Worm (Caenorhabditis elegans) whole organism, young adult: ENCODE data around the gene F10E9.1.

Experiments
- B0019.2 ChIP-seq: fragments of 200-800 bp; sonication (Bioruptor generic); conservative IDR thresholded peaks from 2 replicates; pipeline ENCODE4 v1.3.6; 2022; ENCODE audit warnings: missing genetic modification reagents, missing genetic modification characterization, missing compliant biosample characterization
- B0261.1 ChIP-seq: sonication (generic microtip); optimal IDR thresholded peaks from 2 replicates; lab custom pipeline; 2016; ENCODE audit warnings: mild to moderate bottlenecking, missing genetic modification characterization, moderate library complexity, missing compliant biosample characterization
- D2030.7 ChIP-seq: fragments of 200-800 bp; sonication (Bioruptor generic); IDR thresholded peaks from 2 replicates; pipeline ENCODE4 v1.3.6; 2022; ENCODE audit warnings: missing genetic modification reagents, missing genetic modification characterization, missing compliant biosample characterization
- F33H1.4 ChIP-seq: fragments of 200-800 bp; sonication (Bioruptor generic); IDR thresholded peaks from 2 replicates; pipeline ENCODE4 v1.3.6; 2022; ENCODE audit warnings: missing genetic modification reagents, missing genetic modification characterization, missing compliant biosample characterization
- F57A8.1 ChIP-seq: fragments of 200-800 bp; sonication (Bioruptor generic); optimal IDR thresholded peaks from 2 replicates; lab custom pipeline; 2018; ENCODE audit warnings: mild to moderate bottlenecking, missing genetic modification characterization, moderate library complexity, missing compliant biosample characterization
- F57C9.4 ChIP-seq: sonication (generic microtip); optimal IDR thresholded peaks from 2 replicates; lab custom pipeline; 2017; ENCODE audit warnings: mild to moderate bottlenecking, missing genetic modification characterization, missing compliant biosample characterization
- K12H6.12 ChIP-seq: fragments of 200-800 bp; sonication (Bioruptor generic); optimal IDR thresholded peaks from 2 replicates; lab custom pipeline; 2018; ENCODE audit warnings: mild to moderate bottlenecking, missing genetic modification characterization, missing compliant biosample characterization
- Y53F4B.3 ChIP-seq: fragments of 200-800 bp; sonication (Bioruptor generic); IDR thresholded peaks from 2 replicates; pipeline ENCODE4 v1.3.6; 2022; ENCODE audit warnings: missing genetic modification reagents, missing genetic modification characterization, missing compliant biosample characterization
- ZK185.1 ChIP-seq: sonication (generic microtip); optimal IDR thresholded peaks from 2 replicates; lab custom pipeline; 2016; ENCODE audit warnings: mild to moderate bottlenecking, missing genetic modification characterization, missing compliant biosample characterization; ENCODE audit not compliant: poor library complexity, severe bottlenecking
- ama-1 ChIP-seq, 3 experiments: fragments of 150-350 bp in 1 of 3; sonication (generic microtip) in 2 of 3; optimal IDR thresholded peaks; 2 replicates each; lab custom pipeline; 2014 to 2018; ENCODE audit warnings: missing biosample characterization in 2 of 3, missing genetic modification characterization in 2 of 3, missing genetic modification reagents in 2 of 3
- atf-7 ChIP-seq: sonication (generic microtip); optimal IDR thresholded peaks from 2 replicates; lab custom pipeline; 2017; ENCODE audit warnings: mild to moderate bottlenecking, missing genetic modification characterization, missing compliant biosample characterization
- ceh-100 ChIP-seq: fragments of 200-800 bp; sonication (Bioruptor generic); IDR thresholded peaks from 2 replicates; pipeline ENCODE4 v1.3.6; 2022; ENCODE audit warnings: missing genetic modification reagents, missing genetic modification characterization, missing compliant biosample characterization
- ceh-27 ChIP-seq: fragments of 200-800 bp; sonication (Bioruptor generic); optimal IDR thresholded peaks from 2 replicates; lab custom pipeline; 2018; ENCODE audit warnings: mild to moderate bottlenecking, missing genetic modification characterization, moderate library complexity, missing compliant biosample characterization
- ceh-91 ChIP-seq: fragments of 200-800 bp; sonication (Bioruptor generic); IDR thresholded peaks from 2 replicates; pipeline ENCODE4 v1.3.6; 2022; ENCODE audit warnings: missing genetic modification reagents, missing genetic modification characterization, missing compliant biosample characterization
- chd-7 ChIP-seq: sonication (generic microtip); optimal IDR thresholded peaks from 2 replicates; lab custom pipeline; 2016; ENCODE audit warnings: mild to moderate bottlenecking, missing genetic modification characterization, moderate library complexity, missing compliant biosample characterization
- dpl-1 ChIP-seq: fragments of 150-350 bp; optimal IDR thresholded peaks from 2 replicates; lab custom pipeline; 2014; ENCODE audit warnings: missing biosample characterization, missing genetic modification reagents, missing genetic modification characterization
- efl-1 ChIP-seq: fragments of 150-350 bp; optimal IDR thresholded peaks from 2 replicates; lab custom pipeline; 2014; ENCODE audit warnings: missing biosample characterization, missing genetic modification reagents, missing genetic modification characterization
- egl-44 ChIP-seq: fragments of 200-800 bp; sonication (Bioruptor generic); IDR thresholded peaks from 2 replicates; pipeline ENCODE4 v1.3.6; 2022; ENCODE audit warnings: missing genetic modification reagents, missing genetic modification characterization, missing compliant biosample characterization
- egrh-3 ChIP-seq: fragments of 200-800 bp; sonication (Bioruptor generic); IDR thresholded peaks from 2 replicates; pipeline ENCODE4 v1.3.6; 2022; ENCODE audit warnings: missing genetic modification reagents, missing genetic modification characterization, missing compliant biosample characterization
- ets-4 ChIP-seq: fragments of 200-800 bp; sonication (Bioruptor generic); optimal IDR thresholded peaks from 2 replicates; lab custom pipeline; 2018; ENCODE audit warnings: mild to moderate bottlenecking, missing genetic modification characterization, missing compliant biosample characterization
- hlh-26 ChIP-seq: fragments of 200-800 bp; sonication (Bioruptor generic); conservative IDR thresholded peaks from 2 replicates; pipeline ENCODE4 v1.3.6; 2022; ENCODE audit warnings: missing genetic modification reagents, missing genetic modification characterization, missing compliant biosample characterization
- hrde-1 ChIP-seq: sonication (generic microtip); optimal IDR thresholded peaks from 2 replicates; lab custom pipeline; 2016; ENCODE audit warnings: missing genetic modification characterization, mild to moderate bottlenecking, missing compliant biosample characterization, moderate library complexity, missing genotype, missing genetic modification reagents, borderline replicate concordance
- hsf-1 ChIP-seq: fragments of 200-800 bp; sonication (Bioruptor generic); IDR thresholded peaks from 2 replicates; pipeline ENCODE4 v1.3.6; 2022; ENCODE audit warnings: missing genetic modification reagents, missing genetic modification characterization, missing compliant biosample characterization
- lin-35 ChIP-seq, 3 experiments: fragments of 150-350 bp in 2 of 3; sonication (generic microtip) in 1 of 3; optimal IDR thresholded peaks; 2 replicates each; lab custom pipeline; 2014 to 2018; ENCODE audit warnings: missing biosample characterization in 3 of 3, missing genetic modification characterization in 3 of 3, missing genetic modification reagents in 3 of 3
- lin-40 ChIP-seq: sonication (generic microtip); optimal IDR thresholded peaks from 2 replicates; lab custom pipeline; 2016; ENCODE audit warnings: missing genetic modification characterization, mild to moderate bottlenecking, missing compliant biosample characterization, missing genotype, missing genetic modification reagents
- lin-54 ChIP-seq: fragments of 200-800 bp; sonication (Bioruptor generic); optimal IDR thresholded peaks from 2 replicates; lab custom pipeline; 2018; ENCODE audit warnings: mild to moderate bottlenecking, missing genetic modification characterization, missing compliant biosample characterization
- lsl-1 ChIP-seq: fragments of 200-800 bp; sonication (Bioruptor generic); optimal IDR thresholded peaks from 2 replicates; lab custom pipeline; 2018; ENCODE audit warnings: mild to moderate bottlenecking, missing genetic modification characterization, moderate library complexity, missing compliant biosample characterization
- madf-10 ChIP-seq: sonication (generic microtip); optimal IDR thresholded peaks from 2 replicates; lab custom pipeline; 2016; ENCODE audit warnings: mild to moderate bottlenecking, missing genetic modification characterization, missing compliant biosample characterization
- madf-3 ChIP-seq: fragments of 200-800 bp; sonication (Bioruptor generic); IDR thresholded peaks from 2 replicates; pipeline ENCODE4 v1.3.6; 2022; ENCODE audit warnings: missing genetic modification reagents, missing genetic modification characterization, missing compliant biosample characterization
- madf-6 ChIP-seq: fragments of 200-800 bp; sonication (Bioruptor generic); IDR thresholded peaks from 2 replicates; pipeline ENCODE4 v1.3.6; 2022; ENCODE audit warnings: missing genetic modification reagents, missing genetic modification characterization, missing compliant biosample characterization
- madf-8 ChIP-seq: fragments of 200-800 bp; sonication (Bioruptor generic); conservative IDR thresholded peaks from 2 replicates; pipeline ENCODE4 v1.3.6; 2022; ENCODE audit warnings: missing genetic modification reagents, missing genetic modification characterization, missing compliant biosample characterization
- mcd-1 ChIP-seq: fragments of 200-800 bp; sonication (Bioruptor generic); IDR thresholded peaks from 2 replicates; pipeline ENCODE4 v1.3.6; 2022; ENCODE audit warnings: missing genetic modification reagents, missing genetic modification characterization, missing compliant biosample characterization
- mel-28 ChIP-seq: sonication (generic microtip); optimal IDR thresholded peaks from 2 replicates; lab custom pipeline; 2016; ENCODE audit warnings: borderline replicate concordance, mild to moderate bottlenecking, missing genetic modification characterization, missing compliant biosample characterization
- mes-4 ChIP-seq: sonication (generic microtip); optimal IDR thresholded peaks from 2 replicates; lab custom pipeline; 2016; ENCODE audit warnings: missing genotype, missing genetic modification characterization, missing compliant biosample characterization
- nfya-1 ChIP-seq: sonication (generic microtip); optimal IDR thresholded peaks from 2 replicates; lab custom pipeline; 2017; ENCODE audit warnings: antibody characterized with exemption, missing compliant biosample characterization, missing genetic modification characterization, borderline replicate concordance; ENCODE audit not compliant: insufficient read depth
- nhr-27 ChIP-seq: fragments of 200-800 bp; sonication (Bioruptor generic); optimal IDR thresholded peaks from 2 replicates; lab custom pipeline; 2018; ENCODE audit warnings: mild to moderate bottlenecking, missing genetic modification characterization, moderate library complexity, missing compliant biosample characterization
- nhr-80 ChIP-seq: sonication (generic microtip); optimal IDR thresholded peaks from 2 replicates; lab custom pipeline; 2016; ENCODE audit warnings: missing genetic modification characterization, missing compliant biosample characterization
- rcor-1 ChIP-seq: fragments of 200-800 bp; sonication (Bioruptor generic); IDR thresholded peaks from 2 replicates; pipeline ENCODE4 v1.3.6; 2022; ENCODE audit warnings: missing genetic modification reagents, missing genetic modification characterization, missing compliant biosample characterization
- repo-1 ChIP-seq: sonication (generic microtip); optimal IDR thresholded peaks from 2 replicates; lab custom pipeline; 2017; ENCODE audit warnings: mild to moderate bottlenecking, missing genetic modification characterization, missing compliant biosample characterization
- sea-2 ChIP-seq: fragments of 200-800 bp; sonication (Bioruptor generic); IDR thresholded peaks from 2 replicates; pipeline ENCODE4 v1.3.6; 2022; ENCODE audit warnings: missing genetic modification characterization, missing compliant biosample characterization
- snpc-3.4 ChIP-seq: sonication (generic microtip); optimal IDR thresholded peaks from 2 replicates; lab custom pipeline; 2017; ENCODE audit warnings: missing genetic modification characterization, mild to moderate bottlenecking, missing compliant biosample characterization, antibody characterized with exemption, moderate library complexity, missing genotype, missing genetic modification reagents
- tlf-1 ChIP-seq: fragments of 200-800 bp; sonication (Bioruptor generic); optimal IDR thresholded peaks from 2 replicates; lab custom pipeline; 2018; ENCODE audit warnings: mild to moderate bottlenecking, missing genetic modification characterization, missing compliant biosample characterization
- xnd-1 ChIP-seq: sonication (generic microtip); optimal IDR thresholded peaks from 2 replicates; lab custom pipeline; 2016; ENCODE audit warnings: missing genotype, missing genetic modification reagents, missing genetic modification characterization, missing compliant biosample characterization
- zfh-2 ChIP-seq: fragments of 200-800 bp; sonication (Bioruptor generic); conservative IDR thresholded peaks from 2 replicates; pipeline ENCODE4 v1.3.6; 2022; ENCODE audit warnings: missing genetic modification reagents, missing genetic modification characterization, missing compliant biosample characterization
- ztf-25 ChIP-seq: fragments of 200-800 bp; sonication (Bioruptor generic); IDR thresholded peaks from 2 replicates; pipeline ENCODE4 v1.3.6; 2022; ENCODE audit warnings: missing genetic modification reagents, missing genetic modification characterization, missing compliant biosample characterization
- ztf-26 ChIP-seq: sonication (generic microtip); optimal IDR thresholded peaks from 2 replicates; lab custom pipeline; 2017; ENCODE audit warnings: missing genetic modification characterization, missing compliant biosample characterization
- ztf-28 ChIP-seq: fragments of 200-800 bp; sonication (Bioruptor generic); IDR thresholded peaks from 2 replicates; pipeline ENCODE4 v1.3.6; 2022; ENCODE audit warnings: missing genetic modification reagents, missing genetic modification characterization, missing compliant biosample characterization

The F10E9.1 gene

DNA sequence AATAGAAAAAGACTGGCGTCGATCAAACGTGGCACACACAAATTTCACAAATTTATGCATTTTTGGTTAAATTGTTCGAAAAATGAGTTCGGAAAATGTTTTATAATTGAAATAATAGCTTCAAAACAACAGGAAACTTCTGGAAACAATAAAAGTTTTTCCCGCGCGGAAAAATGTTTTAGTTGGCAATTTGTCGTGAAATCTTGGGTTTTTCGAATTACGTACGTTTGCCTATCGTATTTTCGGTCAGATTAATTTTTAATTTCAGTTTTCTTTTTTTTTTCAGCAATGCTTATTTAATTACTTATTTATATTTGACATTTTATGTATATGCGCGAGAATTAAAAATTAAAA, 32.5 kb downstream of the F10E9.1 start:
- TF ChIP-seq F33H1.4 (GFP tag; lab: Robert Waterston, UW) = peak; percentile 61
- TF ChIP-seq xnd-1 (tag; lab: Kevin White, UChicago) = peak; percentile 15
- TF ChIP-seq lsl-1 (GFP tag; lab: Kevin White, UChicago) = peak; percentile 61
- peak; percentile 67 for TF ChIP-seq D2030.7
- TF ChIP-seq B0019.2 = peak; percentile 70
- TF ChIP-seq hsf-1 (GFP tag; lab: Robert Waterston, UW) = peak; percentile 96
- TF ChIP-seq madf-8 = peak; percentile 64
- peak; percentile 85 for TF ChIP-seq efl-1
- peak; percentile 58; the same call in 1 of the 2 replicates for TF ChIP-seq ceh-91 (GFP tag; lab: Robert Waterston, UW)
- TF ChIP-seq egrh-3 (GFP tag; lab: Robert Waterston, UW) = no peak
- TF ChIP-seq lin-35 (GFP tag; optimal IDR thresholded peaks at IDR 0.05; lab: Kevin White, UChicago) = no peak
- peak; percentile 9 for TF ChIP-seq lin-54 (GFP tag; lab: Kevin White, UChicago)
- peak; percentile 73 for TF ChIP-seq dpl-1
- no peak for TF ChIP-seq sea-2 (GFP tag; lab: Robert Waterston, UW)
- no peak for TF ChIP-seq ztf-28 (GFP tag; lab: Robert Waterston, UW)
- no peak for TF ChIP-seq hlh-26 (GFP tag; lab: Robert Waterston, UW)
- TF ChIP-seq K12H6.12 = no peak
- TF ChIP-seq madf-6 (GFP tag; lab: Robert Waterston, UW) = peak; percentile 84

DNA sequence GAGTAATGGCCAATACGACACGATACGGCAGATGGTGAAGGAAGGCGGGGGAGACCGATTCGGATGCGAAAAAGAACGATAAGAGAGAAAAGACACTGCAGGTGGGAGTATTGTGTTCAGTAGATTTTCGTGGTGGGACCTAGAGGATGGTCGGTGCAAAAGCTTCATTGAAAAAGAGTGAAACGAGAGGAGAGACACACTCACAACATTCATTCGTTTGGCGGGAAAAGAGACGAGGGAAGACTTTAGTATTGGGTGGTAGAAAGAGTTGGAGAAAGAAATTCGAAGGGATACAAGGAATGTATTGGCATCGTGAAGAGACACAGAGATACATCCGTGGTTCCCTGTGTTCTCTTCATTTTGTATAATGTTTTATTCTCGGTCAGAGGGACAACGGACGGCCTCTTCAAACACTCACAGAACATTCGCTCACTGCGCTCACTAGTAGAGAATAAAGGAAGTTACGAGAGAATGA, 33.5 kb downstream of the F10E9.1 start:
- TF ChIP-seq tlf-1 (GFP tag; lab: Kevin White, UChicago) (peak; percentile 2), ztf-28 (GFP tag; lab: Robert Waterston, UW) (no peak), ceh-27 (GFP tag; lab: Kevin White, UChicago) (peak; percentile 65), ama-1 (optimal IDR thresholded peaks at IDR 0.05; lab: Kevin White, UChicago) (peak; percentile 32), ama-1 (GFP tag; optimal IDR thresholded peaks at IDR 0.05; lab: Kevin White, UChicago) (no peak), nhr-80 (tag; lab: Kevin White, UChicago) (peak; percentile 78), Y53F4B.3 (GFP tag; lab: Robert Waterston, UW) (no peak), repo-1 (tag; lab: Kevin White, UChicago) (peak; percentile 34), mes-4 (tag; lab: Kevin White, UChicago) (no peak), ets-4 (no peak), nfya-1 (tag; lab: Kevin White, UChicago) (no peak), ZK185.1 (tag; lab: Kevin White, UChicago) (peak; percentile 53), atf-7 (tag; lab: Kevin White, UChicago) (no peak), lin-40 (tag; lab: Kevin White, UChicago) (peak; percentile 57), zfh-2 (GFP tag; lab: Robert Waterston, UW) (peak; percentile 43; the same call in 1 of the 2 replicates), snpc-3.4 (tag; lab: Kevin White, UChicago) (peak; percentile 26), chd-7 (tag; lab: Kevin White, UChicago) (peak; percentile 24), F57C9.4 (no peak), sea-2 (GFP tag; lab: Robert Waterston, UW) (no peak), madf-6 (GFP tag; lab: Robert Waterston, UW) (peak; percentile 29), ztf-25 (no peak), madf-10 (peak; percentile 54), B0261.1 (tag; lab: Kevin White, UChicago) (no peak), dpl-1 (peak; percentile 31), hrde-1 (tag; lab: Kevin White, UChicago) (no peak), nhr-27 (no peak), madf-3 (GFP tag; lab: Robert Waterston, UW) (no peak), rcor-1 (GFP tag; lab: Robert Waterston, UW) (no peak), F57A8.1 (no peak), ztf-26 (tag; lab: Kevin White, UChicago) (peak; percentile 44), egl-44 (GFP tag; lab: Robert Waterston, UW) (0 out of 2 replicates have a peak, but pooled peaks have one; percentile 25), F33H1.4 (GFP tag; lab: Robert Waterston, UW) (peak; percentile 22; the same call in 1 of the 2 replicates), mcd-1 (GFP tag; lab: Robert Waterston, UW) (peak; percentile 47; the same call in 1 of the 2 replicates), mel-28 (tag; lab: Kevin White, UChicago) (no peak), ceh-100 (GFP tag; lab: Robert Waterston, UW) (no peak)
